Fruit fly (Drosophila melanogaster) whole organism, embryonic: ENCODE measurements around the gene Eip63E.

Source experiments
- Adf1 ChIP-seq: fragments of 200-800 bp; sonication (Bioruptor generic); IDR thresholded peaks from 2 replicates; pipeline ENCODE4 v1.3.6; 2022; ENCODE audit warnings: missing biosample characterization, missing genetic modification characterization
- Aef1 ChIP-seq: fragments of 200-800 bp; sonication (Bioruptor generic); IDR thresholded peaks from 3 replicates; pipeline ENCODE4 v1.3.6; 2022; ENCODE audit warnings: missing biosample characterization, missing genetic modification characterization
- CG12071 ChIP-seq: fragments of 200-800 bp; sonication (Bioruptor generic); optimal IDR thresholded peaks from 3 replicates; lab custom pipeline; 2018; ENCODE audit warnings: missing biosample characterization, mild to moderate bottlenecking, missing genetic modification characterization
- CG13287 ChIP-seq: fragments of 200-800 bp; sonication (Bioruptor generic); IDR thresholded peaks from 2 replicates; pipeline ENCODE4 v1.3.6; 2022; ENCODE audit warnings: missing biosample characterization, missing genetic modification characterization; ENCODE audit not compliant: partially characterized antibody
- CG14441 ChIP-seq: fragments of 200-800 bp; sonication (Bioruptor generic); IDR thresholded peaks from 2 replicates; pipeline ENCODE4 v1.3.6; 2022; ENCODE audit warnings: missing biosample characterization, missing genetic modification characterization
- CG15479 ChIP-seq: fragments of 200-800 bp; sonication (Bioruptor generic); optimal IDR thresholded peaks from 3 replicates; lab custom pipeline; 2019; ENCODE audit warnings: missing biosample characterization, mild to moderate bottlenecking, missing genetic modification characterization, moderate library complexity
- CG1603 ChIP-seq: fragments of 200-800 bp; sonication (Bioruptor generic); optimal IDR thresholded peaks from 2 replicates; lab custom pipeline; 2019; ENCODE audit warnings: missing biosample characterization, mild to moderate bottlenecking, missing genetic modification characterization, moderate library complexity
- CG16813 ChIP-seq: fragments of 200-800 bp; sonication (Bioruptor generic); IDR thresholded peaks from 3 replicates; pipeline ENCODE4 v1.3.6; 2022; ENCODE audit warnings: missing biosample characterization, missing genetic modification characterization; ENCODE audit not compliant: partially characterized antibody
- CG17186 ChIP-seq: fragments of 200-800 bp; sonication (Bioruptor generic); optimal IDR thresholded peaks from 3 replicates; lab custom pipeline; 2017; ENCODE audit warnings: missing biosample characterization, missing genetic modification reagents, missing genetic modification characterization
- CG17385 ChIP-seq: fragments of 200-800 bp; sonication (Bioruptor generic); optimal IDR thresholded peaks from 3 replicates; lab custom pipeline; 2018; ENCODE audit warnings: missing biosample characterization, mild to moderate bottlenecking, missing genetic modification characterization
- CG17568 ChIP-seq: fragments of 200-800 bp; sonication (Bioruptor generic); optimal IDR thresholded peaks from 2 replicates; lab custom pipeline; 2018; ENCODE audit warnings: missing biosample characterization, mild to moderate bottlenecking, missing genetic modification characterization, moderate library complexity
- CG1832 ChIP-seq: fragments of 200-800 bp; sonication (Bioruptor generic); optimal IDR thresholded peaks from 2 replicates; lab custom pipeline; 2017; ENCODE audit warnings: missing biosample characterization, mild to moderate bottlenecking, missing genetic modification characterization, inconsistent platforms
- CG18764 ChIP-seq: fragments of 200-800 bp; sonication (Bioruptor generic); optimal IDR thresholded peaks from 3 replicates; lab custom pipeline; 2016; ENCODE audit warnings: missing biosample characterization, missing genetic modification characterization
- CG2199 ChIP-seq: fragments of 200-800 bp; sonication (Bioruptor generic); IDR thresholded peaks from 3 replicates; pipeline ENCODE4 v1.3.6; 2022; ENCODE audit warnings: missing biosample characterization, missing genetic modification characterization
- CG3407 ChIP-seq: fragments of 200-800 bp; sonication (Bioruptor generic); optimal IDR thresholded peaks from 2 replicates; lab custom pipeline; 2018; ENCODE audit warnings: missing biosample characterization, mild to moderate bottlenecking, missing genetic modification characterization
- CG34376 ChIP-seq: fragments of 200-800 bp; sonication (Bioruptor generic); optimal IDR thresholded peaks from 2 replicates; lab custom pipeline; 2018; ENCODE audit warnings: missing biosample characterization, mild to moderate bottlenecking, missing genetic modification characterization
- CG4360 ChIP-seq: fragments of 200-800 bp; sonication (Bioruptor generic); IDR thresholded peaks from 2 replicates; pipeline ENCODE4 v1.3.6; 2022; ENCODE audit warnings: missing biosample characterization, missing genetic modification characterization
- CG4820 ChIP-seq: fragments of 200-800 bp; sonication (Bioruptor generic); optimal IDR thresholded peaks from 3 replicates; lab custom pipeline; 2016; ENCODE audit warnings: missing biosample characterization, missing genetic modification characterization
- CG6683 ChIP-seq: fragments of 200-800 bp; sonication (Bioruptor generic); optimal IDR thresholded peaks from 2 replicates; lab custom pipeline; 2017; ENCODE audit warnings: missing biosample characterization, mild to moderate bottlenecking, missing genetic modification characterization, missing genetic modification reagents
- CG8388 ChIP-seq: fragments of 200-800 bp; sonication (Bioruptor generic); optimal IDR thresholded peaks from 2 replicates; lab custom pipeline; 2019; ENCODE audit warnings: missing biosample characterization, mild to moderate bottlenecking, missing genetic modification characterization, moderate library complexity
- CG9932 ChIP-seq: fragments of 200-800 bp; sonication (Bioruptor generic); IDR thresholded peaks from 2 replicates; pipeline ENCODE4 v1.3.6; 2022; ENCODE audit warnings: missing biosample characterization, missing genetic modification characterization
- Deaf1 ChIP-seq: fragments of 200-800 bp; optimal IDR thresholded peaks from 3 replicates; lab custom pipeline; 2019; ENCODE audit warnings: missing biosample characterization, mild to moderate bottlenecking, missing genetic modification characterization, moderate library complexity
- Dek ChIP-seq: fragments of 200-800 bp; sonication (Bioruptor generic); optimal IDR thresholded peaks from 3 replicates; lab custom pipeline; 2019; ENCODE audit warnings: missing biosample characterization, mild to moderate bottlenecking, missing genetic modification characterization, moderate library complexity
- H2.0 ChIP-seq: fragments of 200-800 bp; sonication (Bioruptor generic); IDR thresholded peaks from 2 replicates; pipeline ENCODE4 v1.3.6; 2022; ENCODE audit warnings: missing biosample characterization, missing genetic modification characterization
- HHEX ChIP-seq: fragments of 200-800 bp; sonication (Bioruptor generic); optimal IDR thresholded peaks from 3 replicates; lab custom pipeline; 2017; ENCODE audit warnings: missing biosample characterization, mild to moderate bottlenecking, missing genetic modification characterization, missing genetic modification reagents
- HLHmδ ChIP-seq: fragments of 200-800 bp; sonication (Bioruptor generic); optimal IDR thresholded peaks from 2 replicates; lab custom pipeline; 2018; ENCODE audit warnings: missing biosample characterization, mild to moderate bottlenecking, missing genetic modification characterization, moderate library complexity
- Jarid2 ChIP-seq: fragments of 200-800 bp; sonication (Bioruptor generic); optimal IDR thresholded peaks from 3 replicates; lab custom pipeline; 2017; ENCODE audit warnings: mild to moderate bottlenecking, missing biosample characterization, missing genetic modification reagents, missing genetic modification characterization
- Mad ChIP-seq: fragments of 200-800 bp; sonication (Bioruptor generic); optimal IDR thresholded peaks from 2 replicates; lab custom pipeline; 2016; ENCODE audit warnings: missing biosample characterization, missing genetic modification characterization
- Nf-YB ChIP-seq: fragments of 200-800 bp; sonication (Bioruptor generic); optimal IDR thresholded peaks from 3 replicates; lab custom pipeline; 2019; ENCODE audit warnings: missing biosample characterization, mild to moderate bottlenecking, missing genetic modification characterization, moderate library complexity
- Rfx ChIP-seq: fragments of 200-800 bp; sonication (Bioruptor generic); IDR thresholded peaks from 2 replicates; pipeline ENCODE4 v1.3.6; 2022; ENCODE audit warnings: missing biosample characterization, missing genetic modification characterization
- Sox102F ChIP-seq: fragments of 200-800 bp; sonication (Bioruptor generic); optimal IDR thresholded peaks from 2 replicates; lab custom pipeline; 2018; ENCODE audit warnings: missing biosample characterization, mild to moderate bottlenecking, missing genetic modification characterization, moderate library complexity
- bbx ChIP-seq: fragments of 200-800 bp; sonication (Bioruptor generic); IDR thresholded peaks from 2 replicates; pipeline ENCODE4 v1.3.6; 2022; ENCODE audit warnings: missing biosample characterization, missing genetic modification characterization; ENCODE audit not compliant: partially characterized antibody
- bowl ChIP-seq: fragments of 200-800 bp; sonication (Bioruptor generic); IDR thresholded peaks from 2 replicates; pipeline ENCODE4 v1.3.6; 2022; ENCODE audit warnings: missing biosample characterization, missing genetic modification characterization
- br ChIP-seq: fragments of >200 bp; optimal IDR thresholded peaks from 2 replicates; lab custom pipeline; 2017
- crol ChIP-seq: fragments of 200-800 bp; sonication (Bioruptor generic); IDR thresholded peaks from 2 replicates; pipeline ENCODE4 v1.3.6; 2022; ENCODE audit warnings: missing biosample characterization, missing genetic modification characterization
- cwo ChIP-seq: fragments of 200-800 bp; sonication (Bioruptor generic); optimal IDR thresholded peaks from 3 replicates; lab custom pipeline; 2017; ENCODE audit warnings: missing biosample characterization, missing genetic modification characterization, mild to moderate bottlenecking, moderate library complexity, missing genetic modification reagents
- lmd ChIP-seq: fragments of 200-800 bp; sonication (Bioruptor generic); IDR thresholded peaks from 2 replicates; pipeline ENCODE4 v1.3.6; 2022; ENCODE audit warnings: missing biosample characterization, missing genetic modification characterization
- nom ChIP-seq: fragments of 200-800 bp; sonication (Bioruptor generic); optimal IDR thresholded peaks from 2 replicates; lab custom pipeline; 2017; ENCODE audit warnings: missing biosample characterization, missing genetic modification characterization, mild to moderate bottlenecking, moderate library complexity, missing genetic modification reagents
- pan ChIP-seq, 4 experiments: fragments of >200 bp in 3 of 4; fragments of 200-800 bp in 1 of 4; sonication (Bioruptor generic) in 1 of 4; optimal IDR thresholded peaks in 3 of 4; IDR thresholded peaks in 1 of 4; 2 replicates each; pipeline versions ENCODE4 v1.3.6 to Lab custom; 2017 to 2022; ENCODE audit warnings: missing biosample characterization in 2 of 4, missing genetic modification characterization in 2 of 4, mixed read lengths in 1 of 4
- pros ChIP-seq: fragments of 200-800 bp; sonication (Bioruptor generic); optimal IDR thresholded peaks from 3 replicates; lab custom pipeline; 2019; ENCODE audit warnings: missing biosample characterization, mild to moderate bottlenecking, missing genetic modification characterization, moderate library complexity
- scrt ChIP-seq: fragments of 200-800 bp; sonication (Bioruptor generic); optimal IDR thresholded peaks from 2 replicates; lab custom pipeline; 2018; ENCODE audit warnings: missing biosample characterization, mild to moderate bottlenecking, missing genetic modification characterization, moderate library complexity
- sens ChIP-seq: fragments of 200-800 bp; sonication (Bioruptor generic); peaks from one replicate; lab custom pipeline; 2016; ENCODE audit warnings: missing biosample characterization, missing genetic modification characterization
- seq ChIP-seq: fragments of 200-800 bp; sonication (Bioruptor generic); IDR thresholded peaks from 2 replicates; pipeline ENCODE4 v1.3.6; 2022; ENCODE audit warnings: missing biosample characterization, missing genetic modification characterization
- slou ChIP-seq: fragments of 200-800 bp; sonication (Bioruptor generic); optimal IDR thresholded peaks from 3 replicates; lab custom pipeline; 2016; ENCODE audit warnings: missing biosample characterization, missing genetic modification characterization
- slp2 ChIP-seq: fragments of 200-800 bp; sonication (Bioruptor generic); optimal IDR thresholded peaks from 2 replicates; lab custom pipeline; 2016; ENCODE audit warnings: missing biosample characterization, missing genetic modification characterization
- ssp ChIP-seq: fragments of 200-800 bp; sonication (Bioruptor generic); IDR thresholded peaks from 2 replicates; pipeline ENCODE4 v1.3.6; 2022; ENCODE audit warnings: missing biosample characterization, missing genetic modification characterization
- sug ChIP-seq: fragments of 200-800 bp; optimal IDR thresholded peaks from 2 replicates; lab custom pipeline; 2019; ENCODE audit warnings: missing biosample characterization, mild to moderate bottlenecking, missing genetic modification characterization, moderate library complexity
- tll ChIP-seq, 2 experiments: fragments of 200-800 bp in 1 of 2; fragments of >200 bp in 1 of 2; sonication (Bioruptor generic) in 1 of 2; optimal IDR thresholded peaks; 2 replicates each; lab custom pipeline; 2017 to 2019; ENCODE audit warnings: missing biosample characterization in 2 of 2, missing genetic modification characterization in 2 of 2, mild to moderate bottlenecking in 1 of 2, moderate library complexity in 1 of 2
- yki ChIP-seq: fragments of >200 bp; optimal IDR thresholded peaks from 3 replicates; lab custom pipeline; 2018

The Eip63E gene

dm6 chr3L:3624876-3625275 lies 109.3 kb downstream of the Eip63E start (continued):
- TF ChIP-seq CG4360 (GFP tag; lab: Robert Waterston, UW) (peak; percentile 91), CG1832 (peak; percentile 86), crol (GFP tag; lab: Robert Waterston, UW) (peak; percentile 90), sens (GFP tag; lab: Kevin White, UChicago) (peak; percentile 25), Nf-YB (GFP tag; lab: Kevin White, UChicago) (peak; percentile 98), CG12071 (GFP tag; lab: Kevin White, UChicago) (peak; percentile 17), CG16813 (GFP tag; lab: Robert Waterston, UW) (no peak), CG15479 (GFP tag; lab: Kevin White, UChicago) (peak; percentile 56), Jarid2 (peak; percentile 66), nom (GFP tag; lab: Kevin White, UChicago) (peak; percentile 47), Deaf1 (tag; lab: Kevin White, UChicago) (peak; percentile 36), scrt (GFP tag; lab: Kevin White, UChicago) (peak; percentile 13), bbx (GFP tag; lab: Robert Waterston, UW) (0 out of 2 replicates have a peak, but pooled peaks have one; percentile 31), seq (GFP tag; lab: Robert Waterston, UW) (peak; percentile 55; the same call in 1 of the 2 replicates), CG13287 (GFP tag; lab: Robert Waterston, UW) (peak; percentile 16; the same call in 1 of the 2 replicates), pan (optimal IDR thresholded peaks at IDR 0.05; lab: Kevin White, UChicago) (no peak), pan (GFP tag; optimal IDR thresholded peaks at IDR 0.05 in 1 of 2, IDR thresholded peaks at IDR 0.05 in 1 of 2) (peak in 1 of 2 experiments; percentile 7), Adf1 (GFP tag; lab: Robert Waterston, UW) (peak; percentile 28; the same call in 1 of the 2 replicates), CG2199 (GFP tag; lab: Robert Waterston, UW) (0 out of 3 replicates have a peak, but pooled peaks have one; percentile 38)

- TF ChIP-seq CG17385 (GFP tag; lab: Kevin White, UChicago) (no peak), lmd (GFP tag; lab: Robert Waterston, UW) (no peak), tll (GFP tag; optimal IDR thresholded peaks at IDR 0.05; lab: Kevin White, UChicago) (peak in 1 of 2 experiments; percentile 80), Aef1 (GFP tag; lab: Robert Waterston, UW) (no peak), slp2 (GFP tag; lab: Kevin White, UChicago) (no peak), CG3407 (GFP tag; lab: Kevin White, UChicago) (no peak), Rfx (GFP tag; lab: Robert Waterston, UW) (peak; percentile 29; the same call in 1 of the 2 replicates), Mad (GFP tag; lab: Kevin White, UChicago) (no peak), HLHmδ (peak; percentile 42), ssp (GFP tag; lab: Robert Waterston, UW) (no peak), pros (peak; percentile 42), CG17568 (no peak), CG9932 (no peak; the same call in 1 of the 2 replicates), seq (GFP tag; lab: Robert Waterston, UW) (0 out of 2 replicates have a peak, but pooled peaks have one; percentile 9), H2.0 (GFP tag; lab: Robert Waterston, UW) (no peak), slou (GFP tag; lab: Kevin White, UChicago) (no peak), CG34376 (GFP tag; lab: Kevin White, UChicago) (no peak), bowl (no peak), CG18764 (GFP tag; lab: Kevin White, UChicago) (no peak), br (lab: Kevin White, UChicago) (no peak), CG4820 (no peak), CG14441 (0 out of 2 replicates have a peak, but pooled peaks have one; percentile 10), CG17186 (GFP tag; lab: Kevin White, UChicago) (no peak), CG1603 (tag; lab: Kevin White, UChicago) (no peak), CG6683 (GFP tag; lab: Kevin White, UChicago) (no peak), cwo (GFP tag; lab: Kevin White, UChicago) (no peak), CG8388 (GFP tag; lab: Kevin White, UChicago) (no peak), yki (lab: Kevin White, UChicago) (peak; percentile 79), Sox102F (GFP tag; lab: Kevin White, UChicago) (no peak), HHEX (no peak), Dek (no peak), sug (tag; lab: Kevin White, UChicago) (no peak)
These were observed 110.5 kb downstream of the Eip63E start, which contains the start of gene dar1 for dm6 chr3L:3626069-3626468. TSS of gene dar1 (plus strand) at chr3L:3626352.
